Fruit fly (Drosophila melanogaster) whole organism, embryonic: ENCODE measurements around the gene Ccdc114.

Experiments
- Abd-B ChIP-seq: fragments of 200-800 bp; sonication (Bioruptor generic); optimal IDR thresholded peaks from 2 replicates; lab custom pipeline; 2018; ENCODE audit warnings: missing biosample characterization, mild to moderate bottlenecking, missing genetic modification characterization, moderate library complexity
- Atf-2 ChIP-seq: fragments of 200-800 bp; sonication (Bioruptor generic); optimal IDR thresholded peaks from 2 replicates; lab custom pipeline; 2016; ENCODE audit warnings: missing biosample characterization, missing genetic modification characterization
- CG10274 ChIP-seq: fragments of 200-800 bp; sonication (Bioruptor generic); optimal IDR thresholded peaks from 3 replicates; lab custom pipeline; 2017; ENCODE audit warnings: missing biosample characterization, mild to moderate bottlenecking, missing genetic modification characterization
- CG10431 ChIP-seq: fragments of 200-800 bp; sonication (Bioruptor generic); optimal IDR thresholded peaks from 3 replicates; lab custom pipeline; 2018; ENCODE audit warnings: missing biosample characterization, mild to moderate bottlenecking, missing genetic modification characterization
- CG11398 ChIP-seq: fragments of 200-800 bp; sonication (Bioruptor generic); optimal IDR thresholded peaks from 2 replicates; lab custom pipeline; 2016; ENCODE audit warnings: missing biosample characterization, missing genetic modification characterization
- CG11723 ChIP-seq: fragments of 200-800 bp; sonication (Bioruptor generic); optimal IDR thresholded peaks from 2 replicates; lab custom pipeline; 2017; ENCODE audit warnings: missing biosample characterization, mild to moderate bottlenecking, missing genetic modification characterization
- CG12299 ChIP-seq: fragments of 200-800 bp; sonication (Bioruptor generic); optimal IDR thresholded peaks from 2 replicates; lab custom pipeline; 2018; ENCODE audit warnings: missing biosample characterization, mild to moderate bottlenecking, missing genetic modification characterization
- CG13296 ChIP-seq: fragments of 200-800 bp; sonication (Bioruptor generic); optimal IDR thresholded peaks from 3 replicates; lab custom pipeline; 2018; ENCODE audit warnings: missing biosample characterization, mild to moderate bottlenecking, missing genetic modification characterization
- CG14860 ChIP-seq: fragments of 200-800 bp; sonication (Bioruptor generic); IDR thresholded peaks from 3 replicates; pipeline ENCODE4 v1.3.6; 2022; ENCODE audit warnings: missing biosample characterization, missing genetic modification characterization; ENCODE audit not compliant: partially characterized antibody
- CG17802 ChIP-seq: fragments of 200-800 bp; sonication (Bioruptor generic); optimal IDR thresholded peaks from 2 replicates; lab custom pipeline; 2018; ENCODE audit warnings: missing biosample characterization, mild to moderate bottlenecking, missing genetic modification characterization, moderate library complexity
- CG17829 ChIP-seq: fragments of 200-800 bp; optimal IDR thresholded peaks from 2 replicates; lab custom pipeline; 2019; ENCODE audit warnings: missing biosample characterization, mild to moderate bottlenecking, missing genetic modification characterization, moderate library complexity
- CG17912 ChIP-seq: fragments of 200-800 bp; sonication (Bioruptor generic); optimal IDR thresholded peaks from 2 replicates; lab custom pipeline; 2018; ENCODE audit warnings: missing biosample characterization, mild to moderate bottlenecking, missing genetic modification characterization
- CG18011 ChIP-seq: fragments of 200-800 bp; sonication (Bioruptor generic); optimal IDR thresholded peaks from 2 replicates; lab custom pipeline; 2017; ENCODE audit warnings: missing biosample characterization, missing genetic modification characterization, mild to moderate bottlenecking, moderate library complexity, missing genotype
- CG3995 ChIP-seq: fragments of 200-800 bp; sonication (Bioruptor generic); optimal IDR thresholded peaks from 3 replicates; lab custom pipeline; 2016; ENCODE audit warnings: missing biosample characterization, missing genetic modification characterization
- CG4617 ChIP-seq: fragments of 200-800 bp; sonication (Bioruptor generic); optimal IDR thresholded peaks from 3 replicates; lab custom pipeline; 2016; ENCODE audit warnings: missing biosample characterization, missing genetic modification characterization, borderline replicate concordance
- CG6854 ChIP-seq: fragments of 200-800 bp; sonication (Bioruptor generic); optimal IDR thresholded peaks from 3 replicates; lab custom pipeline; 2017; ENCODE audit warnings: missing biosample characterization, mild to moderate bottlenecking, missing genetic modification characterization
- CG8359 ChIP-seq: fragments of 200-800 bp; sonication (Bioruptor generic); optimal IDR thresholded peaks from 2 replicates; lab custom pipeline; 2017; ENCODE audit warnings: missing biosample characterization, mild to moderate bottlenecking, missing genetic modification characterization, borderline replicate concordance
- CG9727 ChIP-seq: fragments of 200-800 bp; sonication (Bioruptor generic); optimal IDR thresholded peaks from 3 replicates; lab custom pipeline; 2017; ENCODE audit warnings: missing biosample characterization, mild to moderate bottlenecking, missing genetic modification characterization
- D19B ChIP-seq: fragments of 200-800 bp; sonication (Bioruptor generic); optimal IDR thresholded peaks from 2 replicates; lab custom pipeline; 2017; ENCODE audit warnings: missing biosample characterization, mild to moderate bottlenecking, missing genetic modification characterization
- Deaf1 ChIP-seq: fragments of 200-800 bp; optimal IDR thresholded peaks from 3 replicates; lab custom pipeline; 2019; ENCODE audit warnings: missing biosample characterization, mild to moderate bottlenecking, missing genetic modification characterization, moderate library complexity
- Dfd ChIP-seq, 2 experiments: fragments of >200 bp; optimal IDR thresholded peaks; 2 replicates each; lab custom pipeline; 2017; ENCODE audit warnings: missing biosample characterization in 2 of 2, missing genetic modification characterization in 2 of 2
- E2f1 ChIP-seq: fragments of 200-800 bp; sonication (Bioruptor generic); IDR thresholded peaks from 2 replicates; pipeline ENCODE4 v1.3.6; 2022; ENCODE audit warnings: missing biosample characterization, missing genetic modification characterization
- E2f2 ChIP-seq: fragments of 200-800 bp; sonication (Bioruptor generic); IDR thresholded peaks from 2 replicates; pipeline ENCODE4 v1.3.6; 2022; ENCODE audit warnings: missing biosample characterization, missing genetic modification characterization
- HHEX ChIP-seq: fragments of 200-800 bp; sonication (Bioruptor generic); optimal IDR thresholded peaks from 3 replicates; lab custom pipeline; 2017; ENCODE audit warnings: missing biosample characterization, mild to moderate bottlenecking, missing genetic modification characterization, missing genetic modification reagents
- Hand ChIP-seq: fragments of 200-800 bp; sonication (Bioruptor generic); optimal IDR thresholded peaks from 2 replicates; lab custom pipeline; 2017; ENCODE audit warnings: mild to moderate bottlenecking, missing biosample characterization, missing genetic modification reagents, missing genetic modification characterization
- HmgZ ChIP-seq: fragments of 200-800 bp; sonication (Bioruptor generic); optimal IDR thresholded peaks from 2 replicates; lab custom pipeline; 2018; ENCODE audit warnings: missing biosample characterization, mild to moderate bottlenecking, missing genetic modification characterization
- Lhr ChIP-seq: fragments of 200-800 bp; sonication (Bioruptor generic); optimal IDR thresholded peaks from 3 replicates; lab custom pipeline; 2017; ENCODE audit warnings: mild to moderate bottlenecking, missing biosample characterization, missing genetic modification reagents, missing genetic modification characterization
- Med ChIP-seq: fragments of 200-800 bp; sonication (Bioruptor generic); peaks from one replicate; lab custom pipeline; 2016; ENCODE audit warnings: missing biosample characterization, missing genetic modification characterization, mild to moderate bottlenecking, inconsistent platforms, moderate library complexity
- Mes4 ChIP-seq: fragments of 200-800 bp; sonication (Bioruptor generic); optimal IDR thresholded peaks from 2 replicates; lab custom pipeline; 2016; ENCODE audit warnings: missing biosample characterization, missing genetic modification characterization
- NK7.1 ChIP-seq: fragments of 200-800 bp; sonication (Bioruptor generic); optimal IDR thresholded peaks from 3 replicates; lab custom pipeline; 2016; ENCODE audit warnings: missing biosample characterization, missing genetic modification characterization
- NfI ChIP-seq: fragments of 200-800 bp; sonication (Bioruptor generic); optimal IDR thresholded peaks from 3 replicates; lab custom pipeline; 2018; ENCODE audit warnings: missing biosample characterization, mild to moderate bottlenecking, missing genetic modification characterization, moderate library complexity
- Scr ChIP-seq: fragments of 200-800 bp; sonication (Bioruptor generic); IDR thresholded peaks from 2 replicates; pipeline ENCODE4 v1.3.6; 2022; ENCODE audit warnings: missing biosample characterization, missing genetic modification characterization; ENCODE audit not compliant: partially characterized antibody
- ac ChIP-seq: fragments of 200-800 bp; sonication (Bioruptor generic); optimal IDR thresholded peaks from 3 replicates; lab custom pipeline; 2017; ENCODE audit warnings: missing biosample characterization, mild to moderate bottlenecking, missing genetic modification characterization
- bowl ChIP-seq: fragments of 200-800 bp; sonication (Bioruptor generic); IDR thresholded peaks from 2 replicates; pipeline ENCODE4 v1.3.6; 2022; ENCODE audit warnings: missing biosample characterization, missing genetic modification characterization
- cwo ChIP-seq: fragments of 200-800 bp; sonication (Bioruptor generic); optimal IDR thresholded peaks from 3 replicates; lab custom pipeline; 2017; ENCODE audit warnings: missing biosample characterization, missing genetic modification characterization, mild to moderate bottlenecking, moderate library complexity, missing genetic modification reagents
- exex ChIP-seq: fragments of 200-800 bp; sonication (Bioruptor generic); optimal IDR thresholded peaks from 4 replicates; lab custom pipeline; 2018; ENCODE audit warnings: missing biosample characterization, mild to moderate bottlenecking, missing genetic modification characterization, moderate library complexity
- eyg ChIP-seq: fragments of 200-800 bp; sonication (Bioruptor generic); optimal IDR thresholded peaks from 3 replicates; lab custom pipeline; 2016; ENCODE audit warnings: missing biosample characterization, missing genetic modification characterization
- fd3F ChIP-seq: fragments of 200-800 bp; sonication (Bioruptor generic); optimal IDR thresholded peaks from 2 replicates; lab custom pipeline; 2018; ENCODE audit warnings: missing biosample characterization, mild to moderate bottlenecking, missing genetic modification characterization, moderate library complexity
- hbn ChIP-seq: fragments of 200-800 bp; sonication (Bioruptor generic); IDR thresholded peaks from 2 replicates; pipeline ENCODE4 v1.3.6; 2022; ENCODE audit warnings: missing biosample characterization, missing genetic modification characterization; ENCODE audit not compliant: partially characterized antibody
- hkb ChIP-seq, 2 experiments: fragments of 200-800 bp in 1 of 2; fragments of >200 bp in 1 of 2; sonication (Bioruptor generic) in 1 of 2; IDR thresholded peaks in 1 of 2; optimal IDR thresholded peaks in 1 of 2; 2 replicates each; pipeline versions ENCODE4 v1.3.6 to Lab custom; 2017 to 2022; ENCODE audit warnings: missing biosample characterization in 1 of 2, missing genetic modification characterization in 1 of 2
- mld ChIP-seq: fragments of 200-800 bp; sonication (Bioruptor generic); IDR thresholded peaks from 3 replicates; pipeline ENCODE4 v1.3.6; 2022; ENCODE audit warnings: missing biosample characterization, missing genetic modification characterization; ENCODE audit not compliant: partially characterized antibody
- oc ChIP-seq: fragments of 200-800 bp; sonication (Bioruptor generic); optimal IDR thresholded peaks from 2 replicates; lab custom pipeline; 2018; ENCODE audit warnings: missing biosample characterization, mild to moderate bottlenecking, missing genetic modification characterization, moderate library complexity
- onecut ChIP-seq: fragments of 200-800 bp; sonication (Bioruptor generic); IDR thresholded peaks from 2 replicates; pipeline ENCODE4 v1.3.6; 2022; ENCODE audit warnings: missing biosample characterization, missing genetic modification characterization
- run ChIP-seq: fragments of 200-800 bp; sonication (Bioruptor generic); optimal IDR thresholded peaks from 3 replicates; lab custom pipeline; 2018; ENCODE audit warnings: missing biosample characterization, mild to moderate bottlenecking, missing genetic modification characterization
- sc ChIP-seq, 3 experiments: fragments of >200 bp in 2 of 3; fragments of 200-800 bp in 1 of 3; sonication (Bioruptor generic) in 1 of 3; optimal IDR thresholded peaks; 2 replicates in 2 of 3; 3 replicates in 1 of 3; lab custom pipeline; 2017; ENCODE audit warnings: mild to moderate bottlenecking in 1 of 3, missing biosample characterization in 1 of 3, missing genetic modification characterization in 1 of 3, missing genetic modification reagents in 1 of 3
- wor ChIP-seq: fragments of 200-800 bp; sonication (Bioruptor generic); IDR thresholded peaks from 2 replicates; pipeline ENCODE4 v1.3.6; 2022; ENCODE audit warnings: missing biosample characterization, missing genetic modification characterization

Ccdc114 gene

DNA sequence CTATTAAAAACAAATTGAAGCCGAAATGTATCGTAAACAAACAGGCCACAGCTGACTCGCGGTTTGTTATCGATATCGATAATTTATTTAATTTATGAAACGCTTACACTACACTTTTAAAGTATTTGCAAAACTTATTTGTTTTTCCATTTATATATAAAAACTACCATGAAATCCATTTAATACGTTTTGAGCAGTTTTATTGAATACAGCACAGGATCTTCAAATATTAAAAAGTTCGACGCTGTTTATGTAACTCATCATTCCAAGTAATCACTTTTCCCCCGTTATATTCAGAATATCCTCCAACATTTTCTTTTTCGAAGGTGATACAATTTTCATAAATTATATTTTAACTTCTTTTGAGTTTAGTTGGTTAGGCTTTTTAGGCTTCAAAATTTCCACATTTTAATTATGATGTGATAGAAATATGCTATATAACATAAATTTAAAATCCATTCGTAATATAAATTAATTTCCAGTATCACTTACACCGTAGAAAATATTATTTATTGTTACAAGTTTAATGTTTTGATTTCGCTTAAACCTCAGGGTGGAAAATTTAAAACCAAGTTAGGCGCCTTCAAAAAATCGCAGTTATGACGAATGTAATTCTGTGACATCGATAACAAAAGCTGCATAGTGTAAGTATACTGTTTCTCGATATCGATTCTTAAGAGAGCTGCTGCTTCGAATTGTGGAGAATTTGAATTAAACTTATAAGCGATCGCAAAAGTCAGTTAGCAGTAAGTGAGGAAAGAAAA lies 22.6 kb upstream of the Ccdc114 start, which contains the start of the genes CG10324 and CCT3 (continued):
- TF ChIP-seq mld (GFP tag; lab: Robert Waterston, UW) (no peak), CG11398 (GFP tag; lab: Kevin White, UChicago) (no peak), NK7.1 (GFP tag; lab: Kevin White, UChicago) (peak; percentile 22), Scr (GFP tag; lab: Robert Waterston, UW) (peak; percentile 71), CG17912 (GFP tag; lab: Kevin White, UChicago) (peak; percentile 38), CG17829 (tag; lab: Kevin White, UChicago) (peak; percentile 68), CG4617 (GFP tag; lab: Kevin White, UChicago) (no peak), hbn (GFP tag; lab: Robert Waterston, UW) (no peak; the same call in 1 of the 2 replicates), hkb (optimal IDR thresholded peaks at IDR 0.05; lab: Kevin White, UChicago) (no peak), hkb (GFP tag; IDR thresholded peaks at IDR 0.05; lab: Robert Waterston, UW) (peak; percentile 61), CG12299 (tag; lab: Kevin White, UChicago) (peak; percentile 52), Atf-2 (peak; percentile 26), HHEX (GFP tag; lab: Kevin White, UChicago) (peak; percentile 51), CG14860 (GFP tag; lab: Robert Waterston, UW) (peak; percentile 68), sc (optimal IDR thresholded peaks at IDR 0.05; lab: Kevin White, UChicago) (no peak), sc (GFP tag; optimal IDR thresholded peaks at IDR 0.05; lab: Kevin White, UChicago) (peak; percentile 50), E2f2 (GFP tag; lab: Robert Waterston, UW) (peak; percentile 79), CG8359 (no peak), eyg (GFP tag; lab: Kevin White, UChicago) (no peak), E2f1 (GFP tag; lab: Robert Waterston, UW) (peak; percentile 19; the same call in 1 of the 2 replicates), oc (tag; lab: Kevin White, UChicago) (no peak), HmgZ (tag; lab: Kevin White, UChicago) (peak; percentile 38), CG3995 (GFP tag; lab: Kevin White, UChicago) (peak; percentile 98), CG18011 (GFP tag; lab: Kevin White, UChicago) (peak; percentile 23), D19B (peak; percentile 57), Abd-B (GFP tag; lab: Kevin White, UChicago) (no peak), ac (GFP tag; lab: Kevin White, UChicago) (no peak), cwo (GFP tag; lab: Kevin White, UChicago) (peak; percentile 35), CG9727 (peak; percentile 63), Hand (peak; percentile 16), Lhr (GFP tag; lab: Kevin White, UChicago) (peak; percentile 3), Deaf1 (tag; lab: Kevin White, UChicago) (no peak), fd3F (peak; percentile 55), onecut (GFP tag; lab: Robert Waterston, UW) (no peak), wor (0 out of 2 replicates have a peak, but pooled peaks have one; percentile 19), exex (tag; lab: Kevin White, UChicago) (no peak), Dfd (GFP tag; optimal IDR thresholded peaks at IDR 0.05; lab: Kevin White, UChicago) (peak in 1 of 2 experiments; percentile 49), CG10274 (no peak), CG17802 (peak; percentile 56), Mes4 (no peak), CG6854 (peak; percentile 26), bowl (GFP tag; lab: Robert Waterston, UW) (no peak), CG13296 (GFP tag; lab: Kevin White, UChicago) (peak; percentile 75), Med (peak; percentile 86), CG11723 (no peak), run (tag; lab: Kevin White, UChicago) (no peak), CG10431 (GFP tag; lab: Kevin White, UChicago) (no peak), NfI (GFP tag; lab: Kevin White, UChicago) (peak; percentile 77)
